Worm (Caenorhabditis elegans) whole organism, L3 larva: ENCODE measurements around the gene K02C4.5.

Experiments used
- R02D3.7 ChIP-seq: fragments of 150-350 bp; optimal IDR thresholded peaks from 2 replicates; lab custom pipeline; 2014; ENCODE audit warnings: missing biosample characterization, missing genetic modification characterization
- ZK546.5 ChIP-seq: sonication (generic microtip); optimal IDR thresholded peaks from 2 replicates; lab custom pipeline; 2017; ENCODE audit warnings: missing biosample characterization, missing genetic modification characterization
- aly-2 ChIP-seq: fragments of 150-350 bp; optimal IDR thresholded peaks from 2 replicates; lab custom pipeline; 2014; ENCODE audit warnings: missing biosample characterization, missing genetic modification characterization
- ama-1 ChIP-seq: fragments of 150-350 bp; optimal IDR thresholded peaks from 2 replicates; lab custom pipeline; 2018
- ceh-16 ChIP-seq: sonication (generic microtip); optimal IDR thresholded peaks from 2 replicates; lab custom pipeline; 2017; ENCODE audit warnings: missing biosample characterization, missing genetic modification characterization
- ceh-28 ChIP-seq: fragments of 150-350 bp; optimal IDR thresholded peaks from 2 replicates; lab custom pipeline; 2014; ENCODE audit warnings: missing biosample characterization, missing genetic modification reagents, missing genetic modification characterization
- ceh-82 ChIP-seq: fragments of 150-350 bp; optimal IDR thresholded peaks from 2 replicates; lab custom pipeline; 2014; ENCODE audit warnings: missing biosample characterization, missing genetic modification characterization
- ceh-9 ChIP-seq: sonication (generic microtip); optimal IDR thresholded peaks from 2 replicates; lab custom pipeline; 2018; ENCODE audit warnings: missing biosample characterization, missing genetic modification characterization
- daf-12 ChIP-seq: fragments of 150-350 bp; optimal IDR thresholded peaks from 2 replicates; lab custom pipeline; 2014; ENCODE audit warnings: missing biosample characterization, missing genetic modification reagents, missing genetic modification characterization
- egl-27 ChIP-seq: sonication (generic microtip); optimal IDR thresholded peaks from 4 replicates; lab custom pipeline; 2017; ENCODE audit warnings: missing biosample characterization, missing genetic modification reagents, missing genetic modification characterization
- egl-5 ChIP-seq: fragments of 150-350 bp; optimal IDR thresholded peaks from 2 replicates; lab custom pipeline; 2017; ENCODE audit warnings: missing biosample characterization, missing genetic modification reagents, missing genetic modification characterization, inconsistent platforms
- elt-1 ChIP-seq: fragments of 150-350 bp; optimal IDR thresholded peaks from 2 replicates; lab custom pipeline; 2014; ENCODE audit warnings: missing biosample characterization, missing genetic modification characterization
- elt-2 ChIP-seq: sonication (generic microtip); optimal IDR thresholded peaks from 2 replicates; lab custom pipeline; 2016; ENCODE audit warnings: missing genetic modification reagents, mild to moderate bottlenecking, missing genetic modification characterization, missing compliant biosample characterization
- elt-3 ChIP-seq, 3 experiments: fragments of 150-350 bp in 1 of 3; sonication (generic microtip) in 2 of 3; optimal IDR thresholded peaks; 2 replicates in 2 of 3; 4 replicates in 1 of 3; lab custom pipeline; 2014 to 2017; ENCODE audit warnings: missing biosample characterization in 3 of 3, missing genetic modification characterization in 3 of 3
- eor-1 ChIP-seq, 2 experiments: fragments of 150-350 bp; optimal IDR thresholded peaks; 2 replicates each; lab custom pipeline; 2014 to 2018; ENCODE audit warnings: missing biosample characterization in 2 of 2, missing genetic modification characterization in 2 of 2
- fkh-10 ChIP-seq: sonication (generic microtip); optimal IDR thresholded peaks from 2 replicates; lab custom pipeline; 2017; ENCODE audit warnings: missing biosample characterization, missing genetic modification reagents, missing genetic modification characterization
- fkh-2 ChIP-seq: fragments of 150-350 bp; optimal IDR thresholded peaks from 2 replicates; lab custom pipeline; 2014; ENCODE audit warnings: missing biosample characterization, missing genetic modification reagents, missing genetic modification characterization
- fos-1 ChIP-seq: fragments of 150-350 bp; optimal IDR thresholded peaks from 2 replicates; lab custom pipeline; 2014; ENCODE audit warnings: missing biosample characterization, missing genetic modification characterization
- hmg-11 ChIP-seq: sonication (generic microtip); optimal IDR thresholded peaks from 2 replicates; lab custom pipeline; 2016; ENCODE audit warnings: missing genetic modification characterization, missing compliant biosample characterization
- jun-1 ChIP-seq: fragments of 150-350 bp; optimal IDR thresholded peaks from 2 replicates; lab custom pipeline; 2014; ENCODE audit warnings: missing biosample characterization, missing genetic modification reagents, missing genetic modification characterization
- lin-15B ChIP-seq: fragments of 150-350 bp; optimal IDR thresholded peaks from 2 replicates; lab custom pipeline; 2014; ENCODE audit warnings: missing biosample characterization, missing genetic modification characterization
- lin-39 ChIP-seq: fragments of 150-350 bp; optimal IDR thresholded peaks from 2 replicates; lab custom pipeline; 2018; ENCODE audit warnings: missing biosample characterization, missing genetic modification reagents, missing genetic modification characterization
- lsy-12 ChIP-seq: sonication (generic microtip); optimal IDR thresholded peaks from 2 replicates; lab custom pipeline; 2016; ENCODE audit warnings: mild to moderate bottlenecking, missing genetic modification characterization, missing compliant biosample characterization
- mdl-1 ChIP-seq: fragments of 150-350 bp; optimal IDR thresholded peaks from 2 replicates; lab custom pipeline; 2014; ENCODE audit warnings: missing biosample characterization, missing genetic modification characterization
- nfya-1 ChIP-seq: sonication (generic microtip); optimal IDR thresholded peaks from 2 replicates; lab custom pipeline; 2017; ENCODE audit warnings: missing genetic modification characterization, mild to moderate bottlenecking, missing compliant biosample characterization, antibody characterized with exemption, moderate library complexity; ENCODE audit not compliant: insufficient read depth
- nhr-11 ChIP-seq: fragments of 150-350 bp; optimal IDR thresholded peaks from 2 replicates; lab custom pipeline; 2014; ENCODE audit warnings: missing biosample characterization, missing genetic modification characterization
- nhr-12 ChIP-seq: fragments of 150-350 bp; optimal IDR thresholded peaks from 2 replicates; lab custom pipeline; 2014; ENCODE audit warnings: missing biosample characterization, missing genetic modification characterization
- nhr-23 ChIP-seq: fragments of 150-350 bp; optimal IDR thresholded peaks from 2 replicates; lab custom pipeline; 2014; ENCODE audit warnings: missing biosample characterization, missing genetic modification reagents, missing genetic modification characterization
- nhr-237 ChIP-seq: fragments of 150-350 bp; optimal IDR thresholded peaks from 2 replicates; lab custom pipeline; 2014; ENCODE audit warnings: missing biosample characterization, missing genetic modification characterization
- nhr-25 ChIP-seq: sonication (generic microtip); optimal IDR thresholded peaks from 2 replicates; lab custom pipeline; 2017; ENCODE audit warnings: missing biosample characterization, missing genetic modification characterization
- nhr-28 ChIP-seq: fragments of 150-350 bp; optimal IDR thresholded peaks from 2 replicates; lab custom pipeline; 2014; ENCODE audit warnings: missing biosample characterization, missing genetic modification characterization
- nhr-43 ChIP-seq: sonication (generic microtip); optimal IDR thresholded peaks from 2 replicates; lab custom pipeline; 2016; ENCODE audit warnings: mild to moderate bottlenecking, missing genetic modification characterization, missing compliant biosample characterization; ENCODE audit not compliant: poor library complexity, severe bottlenecking
- nhr-67 ChIP-seq: fragments of 150-350 bp; optimal IDR thresholded peaks from 2 replicates; lab custom pipeline; 2014; ENCODE audit warnings: missing biosample characterization, missing genetic modification characterization
- nhr-76 ChIP-seq: fragments of 150-350 bp; sonication (generic microtip); optimal IDR thresholded peaks from 5 replicates; lab custom pipeline; 2014; ENCODE audit warnings: missing biosample characterization, missing genetic modification characterization
- nhr-77 ChIP-seq: fragments of 150-350 bp; optimal IDR thresholded peaks from 2 replicates; lab custom pipeline; 2014; ENCODE audit warnings: missing biosample characterization, missing genetic modification characterization
- pha-4 ChIP-seq: fragments of 150-350 bp; optimal IDR thresholded peaks from 2 replicates; lab custom pipeline; 2014; ENCODE audit warnings: missing biosample characterization, missing genetic modification reagents, missing genetic modification characterization
- pqm-1 ChIP-seq: fragments of 150-350 bp; optimal IDR thresholded peaks from 2 replicates; lab custom pipeline; 2017; ENCODE audit warnings: missing biosample characterization, missing genetic modification characterization, inconsistent platforms
- sea-2 ChIP-seq: fragments of 150-350 bp; sonication (generic microtip); optimal IDR thresholded peaks from 4 replicates; lab custom pipeline; 2014; ENCODE audit warnings: missing biosample characterization, missing genetic modification reagents, missing genetic modification characterization
- skn-1 ChIP-seq: fragments of 150-350 bp; optimal IDR thresholded peaks from 2 replicates; lab custom pipeline; 2014; ENCODE audit warnings: missing biosample characterization, missing genetic modification characterization
- snpc-4 ChIP-seq: fragments of 150-350 bp; optimal IDR thresholded peaks from 2 replicates; lab custom pipeline; 2014; ENCODE audit warnings: missing biosample characterization, missing genetic modification characterization
- tbx-2 ChIP-seq: sonication (generic microtip); optimal IDR thresholded peaks from 2 replicates; lab custom pipeline; 2016; ENCODE audit warnings: mild to moderate bottlenecking, missing genetic modification characterization, missing compliant biosample characterization
- unc-39 ChIP-seq: sonication (generic microtip); optimal IDR thresholded peaks from 4 replicates; lab custom pipeline; 2017; ENCODE audit warnings: missing biosample characterization, missing genetic modification characterization
- unc-62 ChIP-seq: fragments of 150-350 bp; sonication (generic microtip); optimal IDR thresholded peaks from 4 replicates; lab custom pipeline; 2014; ENCODE audit warnings: missing biosample characterization, missing genetic modification reagents, missing genetic modification characterization
- zag-1 ChIP-seq: fragments of 150-350 bp; optimal IDR thresholded peaks from 2 replicates; lab custom pipeline; 2014; ENCODE audit warnings: missing biosample characterization, missing genetic modification characterization
- ztf-11 ChIP-seq: fragments of 150-350 bp; optimal IDR thresholded peaks from 2 replicates; lab custom pipeline; 2014; ENCODE audit warnings: missing biosample characterization, missing genetic modification characterization
- ztf-4 ChIP-seq: fragments of 150-350 bp; optimal IDR thresholded peaks from 2 replicates; lab custom pipeline; 2014; ENCODE audit warnings: missing biosample characterization, missing genetic modification characterization

The K02C4.5 gene

ce11 chrII:8091528-8091927 is 13.3 kb downstream of the K02C4.5 start:
- TF ChIP-seq nhr-23 (tag; lab: Kevin White, UChicago) = peak; percentile 41
- TF ChIP-seq nhr-11 (tag; lab: Kevin White, UChicago) = no peak
- TF ChIP-seq lin-39 (tag; lab: Kevin White, UChicago) = peak; percentile 76
- no peak for TF ChIP-seq nhr-67
- TF ChIP-seq ceh-9 (tag; lab: Kevin White, UChicago) = no peak
- no peak for TF ChIP-seq tbx-2
- TF ChIP-seq pqm-1 (tag; lab: Kevin White, UChicago) = peak; percentile 65
- peak; percentile 31 for TF ChIP-seq lsy-12 (tag; lab: Kevin White, UChicago)
- no peak for TF ChIP-seq elt-1 (tag; lab: Kevin White, UChicago)
- TF ChIP-seq daf-12 = no peak
- no peak for TF ChIP-seq eor-1 (tag; optimal IDR thresholded peaks at IDR 0.05; lab: Kevin White, UChicago)
- no peak for TF ChIP-seq pha-4 (tag; lab: Kevin White, UChicago)
- no peak for TF ChIP-seq ceh-16 (tag; lab: Kevin White, UChicago)
- TF ChIP-seq ztf-11 (tag; lab: Kevin White, UChicago) = no peak
- TF ChIP-seq elt-2 (tag; lab: Kevin White, UChicago) = peak; percentile 53
- TF ChIP-seq snpc-4 (tag; lab: Kevin White, UChicago) = peak; percentile 98
- TF ChIP-seq zag-1 (tag; lab: Kevin White, UChicago) = no peak
- no peak for TF ChIP-seq egl-27 (tag; lab: Kevin White, UChicago)
- TF ChIP-seq ztf-4 = no peak
- peak in 1 of 3 experiments; percentile 43 for TF ChIP-seq elt-3 (tag; optimal IDR thresholded peaks at IDR 0.05; lab: Kevin White, UChicago)
- peak; percentile 71 for TF ChIP-seq nhr-25 (tag; lab: Kevin White, UChicago)
- TF ChIP-seq R02D3.7 = peak; percentile 4
- TF ChIP-seq nhr-28 (tag; lab: Kevin White, UChicago) = no peak
- no peak for TF ChIP-seq egl-5
- peak; percentile 0 for TF ChIP-seq skn-1 (tag; lab: Kevin White, UChicago)
- no peak for TF ChIP-seq sea-2 (GFP tag; lab: Kevin White, UChicago)
- TF ChIP-seq hmg-11 (tag; lab: Kevin White, UChicago) = no peak
- peak; percentile 9 for TF ChIP-seq jun-1
- TF ChIP-seq nhr-12 = no peak
- no peak for TF ChIP-seq nhr-76 (tag; lab: Kevin White, UChicago)
- no peak for TF ChIP-seq nhr-77 (tag; lab: Kevin White, UChicago)
- peak; percentile 67 for TF ChIP-seq nhr-43 (tag; lab: Kevin White, UChicago)
- no peak for TF ChIP-seq nhr-237 (tag; lab: Kevin White, UChicago)
- no peak for TF ChIP-seq fkh-10 (GFP tag; lab: Kevin White, UChicago)
- TF ChIP-seq fos-1 (tag; lab: Kevin White, UChicago) = no peak
- TF ChIP-seq ceh-28 (tag; lab: Kevin White, UChicago) = no peak
- no peak for TF ChIP-seq aly-2 (tag; lab: Kevin White, UChicago)
- TF ChIP-seq unc-62 (GFP tag; lab: Kevin White, UChicago) = no peak
- TF ChIP-seq unc-39 (tag; lab: Kevin White, UChicago) = no peak
- TF ChIP-seq mdl-1 (tag; lab: Kevin White, UChicago) = no peak
- peak; percentile 69 for TF ChIP-seq nfya-1 (tag; lab: Kevin White, UChicago)
- peak; percentile 54 for TF ChIP-seq lin-15B (tag; lab: Kevin White, UChicago)
- no peak for TF ChIP-seq ceh-82 (tag; lab: Kevin White, UChicago)
- TF ChIP-seq fkh-2 (tag; lab: Kevin White, UChicago) = no peak
- peak; percentile 88 for TF ChIP-seq ama-1 (lab: Kevin White, UChicago)

ce11 chrII:8092537-8092936 is 14.3 kb downstream of the K02C4.5 start, which contains the start of gene ltd-1:
ltd-1 (minus strand) TSS chrII:8092754.
- no peak for TF ChIP-seq skn-1 (tag; lab: Kevin White, UChicago)
- no peak for TF ChIP-seq fos-1 (tag; lab: Kevin White, UChicago)
- no peak for TF ChIP-seq jun-1
- no peak for TF ChIP-seq egl-27 (tag; lab: Kevin White, UChicago)
- no peak for TF ChIP-seq hmg-11 (tag; lab: Kevin White, UChicago)
- no peak for TF ChIP-seq nhr-77 (tag; lab: Kevin White, UChicago)
- TF ChIP-seq elt-2 (tag; lab: Kevin White, UChicago) = no peak
- no peak for TF ChIP-seq ceh-82 (tag; lab: Kevin White, UChicago)
- TF ChIP-seq ZK546.5 (tag; lab: Kevin White, UChicago) = no peak
- TF ChIP-seq, all 47 proteins: peak for 0
